Worm (Caenorhabditis elegans) whole organism, early embryonic: Measurements from ENCODE around the gene sri-38.
"Not testable (repeated sequence)": the region's sequence is repeated elsewhere in the genome, so short reads cannot be mapped to it uniquely, and the experiment has no call there.

Source experiments
- B0310.2 ChIP-seq: sonication (generic microtip); optimal IDR thresholded peaks from 2 replicates; lab custom pipeline; 2016; ENCODE audit warnings: mild to moderate bottlenecking, missing genetic modification characterization, missing compliant biosample characterization
- F13C5.2 ChIP-seq: sonication (generic microtip); optimal IDR thresholded peaks from 2 replicates; lab custom pipeline; 2017; ENCODE audit warnings: mild to moderate bottlenecking, missing genetic modification characterization, inconsistent platforms, missing compliant biosample characterization
- aly-1 ChIP-seq: sonication (generic microtip); optimal IDR thresholded peaks from 2 replicates; lab custom pipeline; 2016; ENCODE audit warnings: missing genetic modification characterization, missing compliant biosample characterization
- ama-1 ChIP-seq: fragments of 150-350 bp; optimal IDR thresholded peaks from 2 replicates; lab custom pipeline; 2014
- ceh-13 ChIP-seq: fragments of 200-800 bp; sonication (Bioruptor generic); optimal IDR thresholded peaks from 2 replicates; lab custom pipeline; 2018; ENCODE audit warnings: mild to moderate bottlenecking, missing genetic modification characterization, missing compliant biosample characterization
- ceh-36 ChIP-seq: sonication (generic microtip); optimal IDR thresholded peaks from 2 replicates; lab custom pipeline; 2016; ENCODE audit warnings: missing genetic modification characterization, inconsistent platforms, missing compliant biosample characterization
- ets-7 ChIP-seq: sonication (generic microtip); optimal IDR thresholded peaks from 2 replicates; lab custom pipeline; 2016; ENCODE audit warnings: missing genotype, missing genetic modification characterization, missing compliant biosample characterization
- flt-1 ChIP-seq: fragments of 200-800 bp; sonication (Bioruptor generic); IDR thresholded peaks from 2 replicates; pipeline ENCODE4 v1.3.6; 2022; ENCODE audit warnings: missing genetic modification characterization, missing compliant biosample characterization
- hmbx-1 ChIP-seq: sonication (generic microtip); optimal IDR thresholded peaks from 2 replicates; lab custom pipeline; 2016; ENCODE audit warnings: mild to moderate bottlenecking, missing genetic modification characterization, missing compliant biosample characterization
- hmg-4 ChIP-seq: fragments of 200-800 bp; sonication (Bioruptor generic); optimal IDR thresholded peaks from 2 replicates; lab custom pipeline; 2018; ENCODE audit warnings: mild to moderate bottlenecking, missing genetic modification characterization, missing compliant biosample characterization
- hnd-1 ChIP-seq: sonication (generic microtip); optimal IDR thresholded peaks from 2 replicates; lab custom pipeline; 2016; ENCODE audit warnings: missing genetic modification characterization, missing compliant biosample characterization
- pes-1 ChIP-seq: fragments of 200-800 bp; sonication (Bioruptor generic); IDR thresholded peaks from 2 replicates; pipeline ENCODE4 v1.3.6; 2022; ENCODE audit warnings: missing genetic modification reagents, missing genetic modification characterization, missing compliant biosample characterization
- scrt-1 ChIP-seq: fragments of 200-800 bp; sonication (Bioruptor generic); IDR thresholded peaks from 2 replicates; pipeline ENCODE4 v1.3.6; 2022; ENCODE audit warnings: missing genetic modification characterization, missing compliant biosample characterization
- sea-1 ChIP-seq: fragments of 200-800 bp; sonication (Bioruptor generic); conservative IDR thresholded peaks from 2 replicates; pipeline ENCODE4 v1.3.6; 2022; ENCODE audit warnings: missing genetic modification characterization, missing compliant biosample characterization
- tbx-11 ChIP-seq: fragments of 200-800 bp; sonication (Bioruptor generic); IDR thresholded peaks from 2 replicates; pipeline ENCODE4 v1.3.6; 2022; ENCODE audit warnings: missing genetic modification characterization, missing compliant biosample characterization
- tbx-37 ChIP-seq: fragments of 200-800 bp; sonication (Bioruptor generic); conservative IDR thresholded peaks from 2 replicates; pipeline ENCODE4 v1.3.6; 2022; ENCODE audit warnings: missing genetic modification reagents, missing genetic modification characterization, missing compliant biosample characterization
- tra-4 ChIP-seq: sonication (generic microtip); optimal IDR thresholded peaks from 2 replicates; lab custom pipeline; 2017; ENCODE audit warnings: missing genetic modification characterization, missing compliant biosample characterization

Gene sri-38

DNA sequence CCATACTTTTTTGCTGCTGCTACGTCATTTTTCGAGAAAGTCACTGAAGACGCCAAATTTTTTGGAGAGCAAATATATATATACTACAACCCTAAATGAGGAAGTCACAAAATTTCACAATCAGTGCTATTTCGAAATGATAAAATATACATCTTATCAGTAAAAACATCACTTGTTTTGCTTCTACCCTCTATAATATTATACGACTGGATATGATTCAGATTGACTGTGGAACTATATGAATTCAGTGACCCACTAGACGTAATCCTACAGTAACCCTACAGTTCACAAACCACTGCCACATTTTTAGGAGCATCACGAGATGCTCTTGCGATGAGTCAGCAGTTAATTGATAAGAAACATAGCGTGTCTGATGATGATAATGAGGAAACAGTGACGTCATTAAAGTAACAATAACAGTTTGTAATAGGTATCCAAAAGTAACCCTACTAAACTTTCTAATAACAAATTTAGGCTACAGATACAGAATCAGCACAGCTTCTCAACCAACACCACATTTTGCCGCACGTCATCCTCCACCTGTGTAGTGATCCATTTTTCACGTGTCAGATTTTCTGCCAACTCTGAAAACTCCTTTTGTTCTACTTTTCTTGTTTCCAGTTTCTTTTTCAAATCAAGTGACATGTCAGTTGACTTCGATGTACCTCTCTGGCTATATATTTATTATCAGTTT lies 23.7 kb upstream of the sri-38 start, which contains the start of the genes F33H12.7 and sri-39:
F33H12.7 (minus strand) TSS at position 51 of the 694 bp plus-strand sequence.
sri-39 (plus strand) TSS at position 644 of the 694 bp plus-strand sequence.
- no peak for TF ChIP-seq ceh-36 (tag; lab: Kevin White, UChicago)
- no peak for TF ChIP-seq tra-4
- no peak for TF ChIP-seq sea-1
- no peak for TF ChIP-seq aly-1 (tag; lab: Kevin White, UChicago)
- TF ChIP-seq hmbx-1: no peak
- TF ChIP-seq ama-1: no peak
- TF ChIP-seq scrt-1 (GFP tag; lab: Robert Waterston, UW): no peak

DNA sequence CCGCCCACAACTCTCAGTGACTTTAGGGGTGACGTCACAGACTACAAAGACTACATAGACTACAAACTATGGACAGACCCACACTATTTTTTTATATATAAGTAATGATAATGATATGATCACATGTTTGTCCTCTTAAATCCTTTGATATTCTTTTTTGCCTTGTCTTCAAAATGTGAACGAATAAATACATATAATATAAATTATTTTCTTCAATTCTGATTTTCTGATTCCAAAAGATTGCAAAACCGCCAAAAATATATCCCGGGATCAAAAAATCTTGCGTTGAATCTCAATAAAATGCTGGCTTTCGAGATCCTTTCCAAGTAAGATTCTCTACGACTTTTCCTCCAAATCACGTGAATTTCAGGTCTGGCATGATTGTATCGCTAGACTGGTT lies 10.5 kb upstream of the sri-38 start, which contains the start of gene F33H12.1:
F33H12.1 (plus strand) TSS at position 301 of the 400 bp plus-strand sequence.
- not testable (repeated sequence) for TF ChIP-seq tbx-11 (GFP tag; lab: Robert Waterston, UW); hmbx-1; ceh-13 (GFP tag; lab: Kevin White, UChicago)

DNA sequence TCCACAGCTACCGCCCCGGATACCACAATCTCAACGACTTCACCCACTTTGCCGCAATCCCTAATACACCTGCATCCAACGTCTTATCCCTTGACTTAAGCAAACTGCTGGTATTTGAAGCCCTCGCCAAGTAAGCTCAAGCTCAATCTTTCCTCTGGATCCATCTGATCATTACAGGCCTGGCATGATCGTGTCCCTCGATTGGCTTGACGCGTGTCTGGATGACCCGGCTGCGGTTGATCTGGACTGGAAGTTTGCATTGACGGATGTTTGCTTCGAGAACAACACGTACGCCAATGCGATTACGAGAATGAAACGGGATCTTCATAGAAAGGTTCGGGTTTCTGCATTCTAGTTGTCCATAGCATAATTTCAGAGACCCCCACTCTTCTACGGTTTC lies 9.7 kb upstream of the sri-38 start:
- TF ChIP-seq hmg-4 (no peak), ama-1 (no peak), flt-1 (GFP tag; lab: Robert Waterston, UW) (no peak), tbx-11 (GFP tag; lab: Robert Waterston, UW) (no peak), ceh-36 (tag; lab: Kevin White, UChicago) (no peak), hmbx-1 (no peak), ets-7 (no peak), aly-1 (tag; lab: Kevin White, UChicago) (no peak), pes-1 (GFP tag; lab: Robert Waterston, UW) (no peak), F13C5.2 (no peak), hnd-1 (tag; lab: Kevin White, UChicago) (no peak), tbx-37 (GFP tag; lab: Robert Waterston, UW) (no peak), tra-4 (no peak), scrt-1 (GFP tag; lab: Robert Waterston, UW) (no peak), ceh-13 (GFP tag; lab: Kevin White, UChicago) (no peak), B0310.2 (no peak), sea-1 (no peak)

DNA sequence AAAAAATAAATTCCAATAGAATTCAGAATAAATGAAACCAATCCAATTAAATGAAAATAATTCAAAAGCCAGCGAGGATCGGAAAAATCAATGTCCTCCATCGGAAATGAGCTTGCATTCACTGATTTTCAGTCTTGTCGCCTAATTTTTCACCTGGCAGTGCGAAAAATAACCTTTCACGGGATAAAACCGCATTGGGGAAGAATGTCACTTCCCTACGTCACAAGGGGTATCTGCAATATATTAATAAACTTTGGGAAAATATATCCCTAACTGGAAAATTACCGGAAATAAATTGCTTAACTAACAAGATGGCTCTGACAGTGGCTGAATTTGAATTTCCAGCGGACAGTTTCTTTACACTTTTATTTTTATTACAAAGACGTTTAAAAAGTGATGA lies 5.3 kb upstream of the sri-38 start, which contains the start of gene sri-77:
sri-77 (minus strand) TSS at position 101 of the 400 bp plus-strand sequence.
- TF ChIP-seq tbx-37 (GFP tag; lab: Robert Waterston, UW): no peak
- no peak for TF ChIP-seq hmg-4
- TF ChIP-seq ets-7: no peak
- no peak for TF ChIP-seq flt-1 (GFP tag; lab: Robert Waterston, UW)
- TF ChIP-seq B0310.2: no peak
- no peak for TF ChIP-seq ceh-36 (tag; lab: Kevin White, UChicago)
- no peak for TF ChIP-seq hnd-1 (tag; lab: Kevin White, UChicago)
- TF ChIP-seq ceh-13 (GFP tag; lab: Kevin White, UChicago): no peak
- TF ChIP-seq sea-1: no peak
- no peak for TF ChIP-seq aly-1 (tag; lab: Kevin White, UChicago)
- TF ChIP-seq tbx-11 (GFP tag; lab: Robert Waterston, UW): no peak
- TF ChIP-seq scrt-1 (GFP tag; lab: Robert Waterston, UW): no peak
- no peak for TF ChIP-seq ama-1
- no peak for TF ChIP-seq hmbx-1
- TF ChIP-seq F13C5.2: no peak
- TF ChIP-seq tra-4: no peak
- no peak for TF ChIP-seq pes-1 (GFP tag; lab: Robert Waterston, UW)

DNA sequence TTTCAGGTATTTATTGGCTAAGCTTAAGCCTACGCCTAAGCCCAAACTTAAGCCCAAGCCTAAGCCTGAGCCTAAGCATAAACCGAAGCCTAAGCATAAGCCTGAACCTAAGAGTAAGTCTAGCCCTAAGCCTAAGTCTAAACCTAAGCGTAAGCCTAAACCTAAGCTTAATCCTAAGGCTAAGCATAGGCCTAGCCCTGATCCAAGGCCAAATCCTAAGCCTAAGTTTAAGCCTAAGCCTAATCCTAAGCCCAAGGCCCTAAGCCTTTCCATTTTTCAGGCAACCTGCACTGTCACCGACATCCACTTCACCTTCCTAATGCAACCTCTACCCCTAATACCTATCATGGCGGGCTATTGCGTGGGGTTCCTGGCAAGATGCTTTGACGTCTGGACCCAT lies 347 bp downstream of the sri-38 start:
- TF ChIP-seq hmg-4 (no peak), ceh-36 (tag; lab: Kevin White, UChicago) (peak; percentile 52)

DNA sequence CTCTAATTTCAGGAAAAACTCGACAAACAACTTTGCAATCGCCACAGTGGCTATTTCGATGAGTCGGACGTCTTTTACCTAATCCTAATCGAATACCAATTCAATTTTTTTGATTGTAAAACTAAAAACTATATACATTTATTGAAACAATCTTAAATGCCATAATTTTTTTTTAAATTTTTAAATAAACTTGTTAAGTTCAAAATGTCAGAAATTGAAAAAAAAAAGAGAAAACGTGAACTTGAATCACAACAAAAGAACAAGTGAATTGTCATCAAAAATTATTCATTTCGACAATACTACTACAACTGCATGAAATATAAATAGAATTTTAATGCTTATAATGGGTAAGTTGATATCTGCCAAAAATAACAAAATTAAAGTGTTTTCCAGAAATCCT lies 1.6 kb downstream of the sri-38 start, which contains the start of gene D2062.13:
D2062.13 (plus strand) TSS at position 301 of the 400 bp plus-strand sequence.
- TF ChIP-seq tbx-11 (GFP tag; lab: Robert Waterston, UW); ceh-13 (GFP tag; lab: Kevin White, UChicago); F13C5.2: not testable (repeated sequence)

DNA sequence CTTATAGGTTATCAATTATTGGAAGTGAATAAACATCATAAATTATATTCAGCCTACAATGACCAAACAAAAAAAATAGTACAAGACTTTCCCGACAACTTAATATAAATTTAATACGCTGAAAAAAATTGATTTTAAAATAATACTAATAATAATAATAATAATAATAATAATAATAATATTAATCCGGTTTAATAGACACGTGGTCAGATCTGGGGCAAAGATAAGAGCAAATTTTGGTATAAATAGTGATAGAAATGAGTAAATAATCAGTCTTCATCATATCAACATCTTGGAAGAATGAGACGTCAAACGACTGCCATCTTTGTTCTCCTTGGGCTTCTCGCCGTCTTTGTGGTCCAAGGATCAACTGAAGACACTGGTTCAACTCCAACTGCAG lies 6.0 kb downstream of the sri-38 start, which contains the start of gene msrp-5:
msrp-5 (plus strand) TSS at position 301 of the 400 bp plus-strand sequence.
- TF ChIP-seq tbx-11 (GFP tag; lab: Robert Waterston, UW); flt-1 (GFP tag; lab: Robert Waterston, UW); aly-1 (tag; lab: Kevin White, UChicago): not testable (repeated sequence)

DNA sequence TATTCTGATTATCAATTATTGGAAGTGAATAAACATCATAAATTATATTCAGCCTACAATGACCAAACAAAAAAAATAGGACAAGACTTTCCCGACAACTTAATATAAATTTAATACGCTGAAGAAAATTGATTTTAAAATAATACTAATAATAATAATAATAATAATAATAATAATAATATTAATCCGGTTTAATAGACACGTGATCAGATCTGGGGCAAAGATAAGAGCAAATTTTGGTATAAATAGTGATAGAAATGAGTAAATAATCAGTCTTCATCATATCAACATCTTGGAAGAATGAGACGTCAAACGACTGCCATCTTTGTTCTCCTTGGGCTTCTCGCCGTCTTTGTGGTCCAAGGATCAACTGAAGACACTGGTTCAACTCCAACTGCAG lies 8.5 kb downstream of the sri-38 start, which contains the start of gene msrp-6:
msrp-6 (plus strand) TSS at position 301 of the 400 bp plus-strand sequence.
- not testable (repeated sequence) for TF ChIP-seq ama-1, F13C5.2, B0310.2

DNA sequence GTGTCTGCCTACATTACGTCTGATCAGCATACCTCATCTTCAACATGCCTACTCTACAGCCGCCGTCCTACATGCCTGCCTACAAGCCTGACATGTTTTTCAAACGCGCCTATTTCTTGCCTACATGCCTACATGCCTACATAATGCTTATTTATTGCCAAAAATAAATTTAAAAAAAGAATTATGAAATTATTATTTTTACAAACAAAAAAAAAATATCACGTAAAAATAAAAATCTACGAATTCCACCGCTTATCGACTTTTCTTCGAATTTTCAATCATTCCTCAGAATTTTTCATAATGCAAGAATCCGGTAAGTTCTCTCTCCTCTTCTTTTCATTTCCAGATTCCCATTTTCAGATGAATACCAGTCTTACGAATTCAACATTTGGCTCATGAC lies 11.8 kb downstream of the sri-38 start, which contains the start of gene D2062.5:
D2062.5 (plus strand) TSS at position 301 of the 400 bp plus-strand sequence.
- no peak for TF ChIP-seq flt-1 (GFP tag; lab: Robert Waterston, UW)
- TF ChIP-seq tbx-37 (GFP tag; lab: Robert Waterston, UW): no peak
- TF ChIP-seq ceh-36 (tag; lab: Kevin White, UChicago): no peak
- TF ChIP-seq sea-1: no peak
